Fruit fly (Drosophila melanogaster) whole organism, embryonic: ENCODE data around the gene Snx21.

Experiments
- CG1024 ChIP-seq: fragments of 200-800 bp; sonication (Bioruptor generic); IDR thresholded peaks from 2 replicates; pipeline ENCODE4 v1.3.6; 2022; ENCODE audit warnings: missing biosample characterization, missing genetic modification characterization
- CG10267 ChIP-seq: fragments of 200-800 bp; sonication (Bioruptor generic); optimal IDR thresholded peaks from 2 replicates; lab custom pipeline; 2018; ENCODE audit warnings: missing biosample characterization, mild to moderate bottlenecking, missing genetic modification characterization, moderate library complexity
- CG10321 ChIP-seq: fragments of 200-800 bp; sonication (Bioruptor generic); IDR thresholded peaks from 2 replicates; pipeline ENCODE4 v1.3.6; 2022; ENCODE audit warnings: missing biosample characterization, missing genetic modification characterization
- CG10654 ChIP-seq: fragments of 200-800 bp; sonication (Bioruptor generic); optimal IDR thresholded peaks from 2 replicates; lab custom pipeline; 2016; ENCODE audit warnings: missing biosample characterization, missing genetic modification characterization
- CG11247 ChIP-seq: fragments of 200-800 bp; sonication (Bioruptor generic); IDR thresholded peaks from 2 replicates; pipeline ENCODE4 v1.3.6; 2022; ENCODE audit warnings: missing biosample characterization, missing genetic modification characterization
- CG11696 ChIP-seq: fragments of 200-800 bp; sonication (Bioruptor generic); IDR thresholded peaks from 2 replicates; pipeline ENCODE4 v1.3.6; 2022; ENCODE audit warnings: missing biosample characterization, missing genetic modification characterization
- CG13624 ChIP-seq: fragments of 200-800 bp; sonication (Bioruptor generic); optimal IDR thresholded peaks from 2 replicates; lab custom pipeline; 2016; ENCODE audit warnings: missing biosample characterization, missing genetic modification characterization
- CG15696 ChIP-seq: fragments of 200-800 bp; sonication (Bioruptor generic); optimal IDR thresholded peaks from 2 replicates; lab custom pipeline; 2019; ENCODE audit warnings: missing biosample characterization, mild to moderate bottlenecking, missing genetic modification characterization, moderate library complexity
- CG17186 ChIP-seq: fragments of 200-800 bp; sonication (Bioruptor generic); optimal IDR thresholded peaks from 3 replicates; lab custom pipeline; 2017; ENCODE audit warnings: missing biosample characterization, missing genetic modification reagents, missing genetic modification characterization
- CG17912 ChIP-seq: fragments of 200-800 bp; sonication (Bioruptor generic); optimal IDR thresholded peaks from 2 replicates; lab custom pipeline; 2018; ENCODE audit warnings: missing biosample characterization, mild to moderate bottlenecking, missing genetic modification characterization
- CG18599 ChIP-seq: fragments of 200-800 bp; sonication (Bioruptor generic); optimal IDR thresholded peaks from 3 replicates; lab custom pipeline; 2017; ENCODE audit warnings: missing biosample characterization, missing genetic modification characterization, mild to moderate bottlenecking, moderate library complexity, missing genetic modification reagents
- CG18619 ChIP-seq: fragments of 200-800 bp; sonication (Bioruptor generic); optimal IDR thresholded peaks from 3 replicates; lab custom pipeline; 2017; ENCODE audit warnings: missing biosample characterization, mild to moderate bottlenecking, missing genetic modification characterization
- CG2712 ChIP-seq: fragments of 200-800 bp; optimal IDR thresholded peaks from 3 replicates; lab custom pipeline; 2019; ENCODE audit warnings: missing biosample characterization, mild to moderate bottlenecking, missing genetic modification characterization, moderate library complexity
- CG31365 ChIP-seq: fragments of 200-800 bp; sonication (Bioruptor generic); optimal IDR thresholded peaks from 2 replicates; lab custom pipeline; 2018; ENCODE audit warnings: missing biosample characterization, mild to moderate bottlenecking, missing genetic modification characterization
- CG32532 ChIP-seq: fragments of 200-800 bp; sonication (Bioruptor generic); IDR thresholded peaks from 2 replicates; pipeline ENCODE4 v1.3.6; 2022; ENCODE audit warnings: missing biosample characterization, missing genetic modification characterization
- CG34376 ChIP-seq: fragments of 200-800 bp; sonication (Bioruptor generic); optimal IDR thresholded peaks from 2 replicates; lab custom pipeline; 2018; ENCODE audit warnings: missing biosample characterization, mild to moderate bottlenecking, missing genetic modification characterization
- CG34422 ChIP-seq: fragments of 200-800 bp; sonication (Bioruptor generic); IDR thresholded peaks from 3 replicates; pipeline ENCODE4 v1.3.6; 2022; ENCODE audit warnings: missing biosample characterization, missing genetic modification characterization
- CG3847 ChIP-seq: fragments of 200-800 bp; sonication (Bioruptor generic); IDR thresholded peaks from 2 replicates; pipeline ENCODE4 v1.3.6; 2022; ENCODE audit warnings: missing biosample characterization, missing genetic modification characterization
- CG4730 ChIP-seq: fragments of 200-800 bp; sonication (Bioruptor generic); IDR thresholded peaks from 2 replicates; pipeline ENCODE4 v1.3.6; 2022; ENCODE audit warnings: missing biosample characterization, missing genetic modification characterization
- CG5245 ChIP-seq: fragments of 200-800 bp; sonication (Bioruptor generic); optimal IDR thresholded peaks from 3 replicates; lab custom pipeline; 2016; ENCODE audit warnings: missing biosample characterization, missing genetic modification characterization
- CG6254 ChIP-seq: fragments of 200-800 bp; sonication (Bioruptor generic); optimal IDR thresholded peaks from 3 replicates; lab custom pipeline; 2017; ENCODE audit warnings: mild to moderate bottlenecking, missing biosample characterization, missing genetic modification reagents, missing genetic modification characterization
- CkIIα-i1 ChIP-seq: fragments of 200-800 bp; sonication (Bioruptor generic); IDR thresholded peaks from 2 replicates; pipeline ENCODE4 v1.3.6; 2022; ENCODE audit warnings: missing biosample characterization, missing genetic modification characterization
- Ets65A ChIP-seq: fragments of 200-800 bp; sonication (Bioruptor generic); peaks from one replicate; lab custom pipeline; 2016; ENCODE audit warnings: missing biosample characterization, missing genetic modification characterization
- Fer2 ChIP-seq: fragments of 200-800 bp; sonication (Bioruptor generic); optimal IDR thresholded peaks from 2 replicates; lab custom pipeline; 2018; ENCODE audit warnings: missing biosample characterization, mild to moderate bottlenecking, missing genetic modification characterization, moderate library complexity
- Gug ChIP-seq: fragments of 200-800 bp; sonication (Bioruptor generic); IDR thresholded peaks from 4 replicates; pipeline ENCODE4 v1.3.6; 2022; ENCODE audit warnings: missing biosample characterization, missing genetic modification characterization
- Lim3 ChIP-seq: fragments of 200-800 bp; sonication (Bioruptor generic); IDR thresholded peaks from 2 replicates; pipeline ENCODE4 v1.3.6; 2022; ENCODE audit warnings: missing biosample characterization, missing genetic modification characterization
- Med ChIP-seq: fragments of 200-800 bp; sonication (Bioruptor generic); peaks from one replicate; lab custom pipeline; 2016; ENCODE audit warnings: missing biosample characterization, missing genetic modification characterization, mild to moderate bottlenecking, inconsistent platforms, moderate library complexity
- Nf-YA ChIP-seq: fragments of 200-800 bp; sonication (Bioruptor generic); IDR thresholded peaks from 2 replicates; pipeline ENCODE4 v1.3.6; 2022; ENCODE audit warnings: missing biosample characterization, missing genetic modification characterization
- Stat92E ChIP-seq, 3 experiments: fragments of >200 bp in 2 of 3; fragments of 200-800 bp in 1 of 3; sonication (Bioruptor generic) in 1 of 3; optimal IDR thresholded peaks; 2 replicates each; lab custom pipeline; 2017 to 2019; ENCODE audit warnings: missing biosample characterization in 3 of 3, missing genetic modification characterization in 3 of 3, mild to moderate bottlenecking in 1 of 3, moderate library complexity in 1 of 3
- ara ChIP-seq: fragments of 200-800 bp; sonication (Bioruptor generic); IDR thresholded peaks from 2 replicates; pipeline ENCODE4 v1.3.6; 2022; ENCODE audit warnings: missing biosample characterization, missing genetic modification characterization
- chn ChIP-seq: fragments of 200-800 bp; sonication (Bioruptor generic); optimal IDR thresholded peaks from 2 replicates; lab custom pipeline; 2016; ENCODE audit warnings: missing biosample characterization, missing genetic modification characterization
- crc ChIP-seq: fragments of 200-800 bp; sonication (Bioruptor generic); optimal IDR thresholded peaks from 2 replicates; lab custom pipeline; 2016; ENCODE audit warnings: missing biosample characterization, missing genetic modification characterization
- crp ChIP-seq, 2 experiments: fragments of 200-800 bp; sonication (Bioruptor generic); optimal IDR thresholded peaks; 2 replicates in 1 of 2; 3 replicates in 1 of 2; lab custom pipeline; 2017; ENCODE audit warnings: missing biosample characterization in 2 of 2, missing genetic modification characterization in 2 of 2, mild to moderate bottlenecking in 1 of 2, moderate library complexity in 1 of 2
- dan ChIP-seq: fragments of 200-800 bp; sonication (Bioruptor generic); IDR thresholded peaks from 2 replicates; pipeline ENCODE4 v1.3.6; 2022; ENCODE audit warnings: missing biosample characterization, missing genetic modification characterization
- danr ChIP-seq: fragments of 200-800 bp; sonication (Bioruptor generic); IDR thresholded peaks from 2 replicates; pipeline ENCODE4 v1.3.6; 2022; ENCODE audit warnings: missing biosample characterization, missing genetic modification characterization
- dimm ChIP-seq: fragments of 200-800 bp; sonication (Bioruptor generic); IDR thresholded peaks from 2 replicates; pipeline ENCODE4 v1.3.6; 2022; ENCODE audit warnings: missing biosample characterization, missing genetic modification characterization
- eve ChIP-seq, 2 experiments: fragments of >200 bp; optimal IDR thresholded peaks; 2 replicates each; lab custom pipeline; 2017; ENCODE audit warnings: missing biosample characterization in 2 of 2, missing genetic modification characterization in 2 of 2
- kah ChIP-seq: fragments of 200-800 bp; sonication (Bioruptor generic); optimal IDR thresholded peaks from 2 replicates; lab custom pipeline; 2018; ENCODE audit warnings: missing biosample characterization, mild to moderate bottlenecking, missing genetic modification characterization
- lbe ChIP-seq: fragments of 200-800 bp; sonication (Bioruptor generic); optimal IDR thresholded peaks from 2 replicates; lab custom pipeline; 2016; ENCODE audit warnings: missing biosample characterization, mild to moderate bottlenecking, missing genetic modification characterization
- nau ChIP-seq: fragments of 200-800 bp; sonication (Bioruptor generic); optimal IDR thresholded peaks from 3 replicates; lab custom pipeline; 2017; ENCODE audit warnings: missing biosample characterization, mild to moderate bottlenecking, missing genetic modification characterization, missing genetic modification reagents
- org-1 ChIP-seq: fragments of 200-800 bp; sonication (Bioruptor generic); optimal IDR thresholded peaks from 2 replicates; lab custom pipeline; 2017; ENCODE audit warnings: missing biosample characterization, missing genetic modification characterization
- peb ChIP-seq: fragments of 200-800 bp; sonication (Bioruptor generic); IDR thresholded peaks from 2 replicates; pipeline ENCODE4 v1.3.6; 2022; ENCODE audit warnings: missing biosample characterization, missing genetic modification characterization
- ro ChIP-seq: fragments of 200-800 bp; sonication (Bioruptor generic); IDR thresholded peaks from 2 replicates; pipeline ENCODE4 v1.3.6; 2022; ENCODE audit warnings: missing biosample characterization, missing genetic modification characterization
- row ChIP-seq: fragments of 200-800 bp; sonication (Bioruptor generic); IDR thresholded peaks from 3 replicates; pipeline ENCODE4 v1.3.6; 2022; ENCODE audit warnings: missing biosample characterization, missing genetic modification characterization
- salm ChIP-seq: fragments of 200-800 bp; sonication (Bioruptor generic); optimal IDR thresholded peaks from 2 replicates; lab custom pipeline; 2018; ENCODE audit warnings: missing biosample characterization, mild to moderate bottlenecking, missing genetic modification characterization
- sima ChIP-seq: fragments of 200-800 bp; sonication (Bioruptor generic); optimal IDR thresholded peaks from 2 replicates; lab custom pipeline; 2016; ENCODE audit warnings: missing biosample characterization, missing genetic modification characterization
- sisA ChIP-seq: fragments of 200-800 bp; sonication (Bioruptor generic); IDR thresholded peaks from 2 replicates; pipeline ENCODE4 v1.3.6; 2022; ENCODE audit warnings: missing biosample characterization, missing genetic modification characterization
- slbo ChIP-seq: fragments of 200-800 bp; sonication (Bioruptor generic); IDR thresholded peaks from 2 replicates; pipeline ENCODE4 v1.3.6; 2022; ENCODE audit warnings: missing biosample characterization, missing genetic modification characterization
- sob ChIP-seq: fragments of 200-800 bp; sonication (Bioruptor generic); IDR thresholded peaks from 2 replicates; pipeline ENCODE4 v1.3.6; 2022; ENCODE audit warnings: missing biosample characterization, missing genetic modification characterization
- tio ChIP-seq: fragments of 200-800 bp; sonication (Bioruptor generic); optimal IDR thresholded peaks from 2 replicates; lab custom pipeline; 2017; ENCODE audit warnings: missing biosample characterization, missing genetic modification characterization, inconsistent platforms
- unpg ChIP-seq: fragments of 200-800 bp; sonication (Bioruptor generic); optimal IDR thresholded peaks from 3 replicates; lab custom pipeline; 2018; ENCODE audit warnings: missing biosample characterization, mild to moderate bottlenecking, missing genetic modification characterization, moderate library complexity
- yki ChIP-seq: fragments of >200 bp; optimal IDR thresholded peaks from 3 replicates; lab custom pipeline; 2018
- z ChIP-seq: fragments of 200-800 bp; sonication (Bioruptor generic); IDR thresholded peaks from 3 replicates; pipeline ENCODE4 v1.3.6; 2022; ENCODE audit warnings: missing biosample characterization, missing genetic modification characterization

The Snx21 gene

dm6 chr2L:2734215-2734614 lies 31.2 kb downstream of the Snx21 start (continued):
- TF ChIP-seq Med (GFP tag; lab: Kevin White, UChicago) (peak; percentile 86), ro (no peak), row (peak; percentile 68), CG1024 (GFP tag; lab: Robert Waterston, UW) (no peak), CG18619 (GFP tag; lab: Kevin White, UChicago) (peak; percentile 31), CG11696 (GFP tag; lab: Robert Waterston, UW) (no peak), dan (GFP tag; lab: Robert Waterston, UW) (no peak), CG11247 (GFP tag; lab: Robert Waterston, UW) (no peak; the same call in 1 of the 2 replicates), ara (GFP tag; lab: Robert Waterston, UW) (no peak), sisA (GFP tag; lab: Robert Waterston, UW) (no peak), slbo (GFP tag; lab: Robert Waterston, UW) (peak; percentile 70), org-1 (GFP tag; lab: Kevin White, UChicago) (peak; percentile 24), CG10654 (GFP tag; lab: Kevin White, UChicago) (no peak), crp (GFP tag; optimal IDR thresholded peaks at IDR 0.05; lab: Kevin White, UChicago) (no peak), eve (GFP tag; optimal IDR thresholded peaks at IDR 0.05; lab: Kevin White, UChicago) (no peak), CG18599 (GFP tag; lab: Kevin White, UChicago) (peak; percentile 76), CG17186 (GFP tag; lab: Kevin White, UChicago) (no peak), z (GFP tag; lab: Robert Waterston, UW) (no peak), Ets65A (GFP tag; lab: Kevin White, UChicago) (no peak), CG4730 (GFP tag; lab: Robert Waterston, UW) (no peak), Stat92E (GFP tag; optimal IDR thresholded peaks at IDR 0.05; lab: Kevin White, UChicago) (no peak), dimm (no peak), Fer2 (tag; lab: Kevin White, UChicago) (no peak), sob (no peak), crc (GFP tag; lab: Kevin White, UChicago) (peak; percentile 26), Lim3 (GFP tag; lab: Robert Waterston, UW) (no peak), sima (GFP tag; lab: Kevin White, UChicago) (no peak), CG32532 (peak; percentile 71), danr (GFP tag; lab: Robert Waterston, UW) (no peak), salm (tag; lab: Kevin White, UChicago) (no peak), CG13624 (GFP tag; lab: Kevin White, UChicago) (peak; percentile 67), CG34376 (GFP tag; lab: Kevin White, UChicago) (no peak), kah (GFP tag; lab: Kevin White, UChicago) (no peak), Nf-YA (no peak), Gug (GFP tag; lab: Robert Waterston, UW) (peak; percentile 4; the same call in 1 of the 4 replicates), CG2712 (tag; lab: Kevin White, UChicago) (peak; percentile 42), CG6254 (GFP tag; lab: Kevin White, UChicago) (no peak), tio (GFP tag; lab: Kevin White, UChicago) (peak; percentile 56), peb (no peak), CkIIα-i1 (no peak), CG31365 (tag; lab: Kevin White, UChicago) (no peak), CG5245 (GFP tag; lab: Kevin White, UChicago) (no peak), CG10267 (tag; lab: Kevin White, UChicago) (peak; percentile 1), yki (lab: Kevin White, UChicago) (no peak), CG17912 (GFP tag; lab: Kevin White, UChicago) (no peak), unpg (GFP tag; lab: Kevin White, UChicago) (peak; percentile 45), nau (GFP tag; lab: Kevin White, UChicago) (no peak), chn (GFP tag; lab: Kevin White, UChicago) (no peak), CG34422 (GFP tag; lab: Robert Waterston, UW) (no peak), CG10321 (GFP tag; lab: Robert Waterston, UW) (no peak), CG15696 (tag; lab: Kevin White, UChicago) (no peak), lbe (GFP tag; lab: Kevin White, UChicago) (no peak), CG3847 (GFP tag; lab: Robert Waterston, UW) (0 out of 2 replicates have a peak, but pooled peaks have one; percentile 28)
